Fruit fly (Drosophila melanogaster) whole organism, prepupa: Measurements from ENCODE around the gene Snoo.

ENCODE experiments used
- CG16779 ChIP-seq: fragments of 200-800 bp; sonication (Bioruptor generic); optimal IDR thresholded peaks from 3 replicates; lab custom pipeline; 2017; ENCODE audit warnings: missing biosample characterization, mild to moderate bottlenecking, missing genetic modification characterization
- dsx ChIP-seq: fragments of 200-800 bp; optimal IDR thresholded peaks from 3 replicates; lab custom pipeline; 2019; ENCODE audit warnings: missing biosample characterization, mild to moderate bottlenecking, missing genetic modification characterization, moderate library complexity; ENCODE audit not compliant: poor library complexity, severe bottlenecking

- TF ChIP-seq CG16779 (tag; lab: Kevin White, UChicago) = no peak
- TF ChIP-seq dsx = no peak
Measured at dm6 chr2L:8030102-8030501, 46.1 kb upstream of the Snoo start.
